Worm (Caenorhabditis elegans) whole organism, L4 larva: ENCODE measurements around the gene F08F1.3.
A peak's percentile ranks its signal among the peaks of the same experiment; 100 is the strongest.

Experiments used
- F37D6.2 ChIP-seq: sonication (generic microtip); optimal IDR thresholded peaks from 2 replicates; lab custom pipeline; 2016; ENCODE audit warnings: mild to moderate bottlenecking, missing genetic modification characterization, missing compliant biosample characterization
- F44E2.7 ChIP-seq: fragments of 200-800 bp; sonication (Bioruptor generic); IDR thresholded peaks from 2 replicates; pipeline ENCODE4 v2.1.2; 2022; ENCODE audit warnings: missing genetic modification characterization, missing compliant biosample characterization
- T20F7.1 ChIP-seq: fragments of 200-800 bp; sonication (Bioruptor generic); optimal IDR thresholded peaks from 2 replicates; lab custom pipeline; 2018; ENCODE audit warnings: mild to moderate bottlenecking, missing genetic modification characterization, missing compliant biosample characterization
- T26A8.4 ChIP-seq: fragments of 200-800 bp; sonication (Bioruptor generic); IDR thresholded peaks from 2 replicates; pipeline ENCODE4 v1.3.6; 2022; ENCODE audit warnings: missing genetic modification characterization, missing compliant biosample characterization
- Y105C5A.15 ChIP-seq: fragments of 200-800 bp; sonication (Bioruptor generic); IDR thresholded peaks from 2 replicates; pipeline ENCODE4 v1.3.6; 2022; ENCODE audit warnings: missing genetic modification characterization, missing compliant biosample characterization
- Y48G9A.11 ChIP-seq: fragments of 200-800 bp; sonication (Bioruptor generic); IDR thresholded peaks from 2 replicates; pipeline ENCODE4 v1.3.6; 2022; ENCODE audit warnings: missing genetic modification reagents, missing genetic modification characterization, missing compliant biosample characterization
- Y5F2A.4 ChIP-seq: fragments of 200-800 bp; sonication (Bioruptor generic); optimal IDR thresholded peaks from 2 replicates; lab custom pipeline; 2018; ENCODE audit warnings: mild to moderate bottlenecking, missing genetic modification characterization, missing compliant biosample characterization
- ZK337.2 ChIP-seq: fragments of 200-800 bp; sonication (Bioruptor generic); IDR thresholded peaks from 2 replicates; pipeline ENCODE4 v1.3.6; 2022; ENCODE audit warnings: missing genetic modification reagents, missing genetic modification characterization, missing compliant biosample characterization
- ZK546.5 ChIP-seq, 2 experiments: sonication (generic microtip); optimal IDR thresholded peaks; 2 replicates each; lab custom pipeline; 2017; ENCODE audit warnings: missing biosample characterization in 2 of 2, missing genetic modification characterization in 2 of 2
- aly-2 ChIP-seq: sonication (generic microtip); optimal IDR thresholded peaks from 2 replicates; lab custom pipeline; 2018; ENCODE audit warnings: missing biosample characterization, missing genetic modification characterization
- attf-4 ChIP-seq: sonication (generic microtip); optimal IDR thresholded peaks from 3 replicates; lab custom pipeline; 2017; ENCODE audit warnings: missing biosample characterization, missing genetic modification characterization
- daf-12 ChIP-seq: fragments of 150-350 bp; optimal IDR thresholded peaks from 2 replicates; lab custom pipeline; 2014; ENCODE audit warnings: missing biosample characterization, missing genetic modification reagents, missing genetic modification characterization
- daf-8 ChIP-seq: fragments of 200-800 bp; sonication (Bioruptor generic); IDR thresholded peaks from 2 replicates; pipeline ENCODE4 v1.3.6; 2022; ENCODE audit warnings: missing genetic modification characterization, missing compliant biosample characterization
- dmd-6 ChIP-seq: fragments of 200-800 bp; sonication (Bioruptor generic); IDR thresholded peaks from 2 replicates; pipeline ENCODE4 v1.3.6; 2022; ENCODE audit warnings: missing genetic modification reagents, missing genetic modification characterization, missing compliant biosample characterization
- dmd-8 ChIP-seq: fragments of 200-800 bp; sonication (Bioruptor generic); IDR thresholded peaks from 2 replicates; pipeline ENCODE4 v1.3.6; 2022; ENCODE audit warnings: missing genetic modification characterization, missing compliant biosample characterization
- dmd-9 ChIP-seq: fragments of 200-800 bp; sonication (Bioruptor generic); IDR thresholded peaks from 2 replicates; pipeline ENCODE4 v1.3.6; 2022; ENCODE audit warnings: missing genetic modification reagents, missing genetic modification characterization, missing compliant biosample characterization
- duxl-1 ChIP-seq: sonication (generic microtip); optimal IDR thresholded peaks from 2 replicates; lab custom pipeline; 2016; ENCODE audit warnings: mild to moderate bottlenecking, missing genetic modification characterization, moderate library complexity, missing compliant biosample characterization; ENCODE audit not compliant: poor library complexity
- dve-1 ChIP-seq: sonication (generic microtip); optimal IDR thresholded peaks from 2 replicates; lab custom pipeline; 2017; ENCODE audit warnings: antibody characterized with exemption, mild to moderate bottlenecking, missing genetic modification characterization, missing compliant biosample characterization; ENCODE audit not compliant: insufficient read depth
- egl-27 ChIP-seq: sonication (generic microtip); optimal IDR thresholded peaks from 3 replicates; lab custom pipeline; 2017; ENCODE audit warnings: missing biosample characterization, missing genetic modification reagents, missing genetic modification characterization
- egl-43 ChIP-seq: fragments of 200-800 bp; sonication (Bioruptor generic); IDR thresholded peaks from 2 replicates; pipeline ENCODE4 v1.3.6; 2022; ENCODE audit warnings: missing genetic modification reagents, missing genetic modification characterization, missing compliant biosample characterization
- gei-8 ChIP-seq: fragments of 200-800 bp; sonication (Bioruptor generic); optimal IDR thresholded peaks from 2 replicates; lab custom pipeline; 2018; ENCODE audit warnings: mild to moderate bottlenecking, missing genetic modification characterization, missing compliant biosample characterization
- hlh-11 ChIP-seq: fragments of 200-800 bp; sonication (Bioruptor generic); optimal IDR thresholded peaks from 2 replicates; lab custom pipeline; 2018; ENCODE audit warnings: mild to moderate bottlenecking, missing genetic modification characterization, missing compliant biosample characterization
- hmg-1.1 ChIP-seq: fragments of 200-800 bp; sonication (Bioruptor generic); IDR thresholded peaks from 2 replicates; pipeline ENCODE4 v1.3.6; 2022; ENCODE audit warnings: missing genetic modification reagents, missing genetic modification characterization, missing compliant biosample characterization
- jun-1 ChIP-seq: fragments of 150-350 bp; optimal IDR thresholded peaks from 2 replicates; lab custom pipeline; 2014; ENCODE audit warnings: missing biosample characterization, missing genetic modification reagents, missing genetic modification characterization
- lim-7 ChIP-seq: fragments of 200-800 bp; sonication (Bioruptor generic); IDR thresholded peaks from 2 replicates; pipeline ENCODE4 v1.3.6; 2022; ENCODE audit warnings: missing genetic modification characterization, missing compliant biosample characterization
- lin-13 ChIP-seq: fragments of 150-350 bp; optimal IDR thresholded peaks from 2 replicates; lab custom pipeline; 2014; ENCODE audit warnings: missing biosample characterization, missing genetic modification reagents, missing genetic modification characterization
- lin-38 ChIP-seq: fragments of 200-800 bp; sonication (Bioruptor generic); IDR thresholded peaks from 2 replicates; pipeline ENCODE4 v1.3.6; 2022; ENCODE audit warnings: missing genetic modification reagents, missing genetic modification characterization, missing compliant biosample characterization
- lin-39 ChIP-seq: fragments of 150-350 bp; optimal IDR thresholded peaks from 2 replicates; lab custom pipeline; 2014; ENCODE audit warnings: missing biosample characterization, missing genetic modification reagents, missing genetic modification characterization
- lsy-2 ChIP-seq, 2 experiments: fragments of 150-350 bp in 1 of 2; sonication (generic microtip) in 1 of 2; optimal IDR thresholded peaks; 2 replicates each; lab custom pipeline; 2014 to 2017; ENCODE audit warnings: missing biosample characterization in 2 of 2, missing genetic modification characterization in 2 of 2
- madf-5 ChIP-seq, 2 experiments: fragments of 200-800 bp; sonication (Bioruptor generic); IDR thresholded peaks; 2 replicates each; pipeline ENCODE4 v1.3.6; 2022; ENCODE audit warnings: missing compliant biosample characterization in 2 of 2, missing genetic modification characterization in 2 of 2
- mep-1 ChIP-seq: fragments of 150-350 bp; sonication (generic microtip); optimal IDR thresholded peaks from 3 replicates; lab custom pipeline; 2014; ENCODE audit warnings: missing biosample characterization, missing genetic modification characterization
- mxl-2 ChIP-seq: fragments of 200-800 bp; sonication (Bioruptor generic); conservative IDR thresholded peaks from 2 replicates; pipeline ENCODE4 v1.3.6; 2022; ENCODE audit warnings: missing genetic modification reagents, missing genetic modification characterization, missing compliant biosample characterization
- nhr-10 ChIP-seq: fragments of 150-350 bp; optimal IDR thresholded peaks from 2 replicates; lab custom pipeline; 2014; ENCODE audit warnings: missing biosample characterization, missing genetic modification characterization
- nhr-102 ChIP-seq: sonication (generic microtip); optimal IDR thresholded peaks from 2 replicates; lab custom pipeline; 2016; ENCODE audit warnings: mild to moderate bottlenecking, missing genetic modification characterization, moderate library complexity, missing compliant biosample characterization
- nhr-11 ChIP-seq: fragments of 150-350 bp; optimal IDR thresholded peaks from 2 replicates; lab custom pipeline; 2014; ENCODE audit warnings: missing biosample characterization, missing genetic modification characterization
- nhr-41 ChIP-seq: fragments of 200-800 bp; sonication (Bioruptor generic); IDR thresholded peaks from 2 replicates; pipeline ENCODE4 v1.3.6; 2022; ENCODE audit warnings: missing genetic modification reagents, missing genetic modification characterization, missing compliant biosample characterization
- nhr-48 ChIP-seq: sonication (generic microtip); optimal IDR thresholded peaks from 2 replicates; lab custom pipeline; 2016; ENCODE audit warnings: mild to moderate bottlenecking, missing genetic modification characterization, missing compliant biosample characterization
- nhr-6 ChIP-seq: fragments of 150-350 bp; optimal IDR thresholded peaks from 2 replicates; lab custom pipeline; 2014; ENCODE audit warnings: missing biosample characterization, missing genetic modification characterization
- nhr-76 ChIP-seq: fragments of 150-350 bp; optimal IDR thresholded peaks from 2 replicates; lab custom pipeline; 2014; ENCODE audit warnings: missing biosample characterization, missing genetic modification characterization
- nhr-77 ChIP-seq: fragments of 150-350 bp; optimal IDR thresholded peaks from 2 replicates; lab custom pipeline; 2014; ENCODE audit warnings: missing biosample characterization, missing genetic modification characterization
- sdz-12 ChIP-seq: fragments of 200-800 bp; sonication (Bioruptor generic); optimal IDR thresholded peaks from 2 replicates; lab custom pipeline; 2018; ENCODE audit warnings: mild to moderate bottlenecking, missing genetic modification characterization, missing compliant biosample characterization
- set-16 ChIP-seq: fragments of 200-800 bp; sonication (Bioruptor generic); IDR thresholded peaks from 2 replicates; pipeline ENCODE4 v1.3.6; 2022; ENCODE audit warnings: missing genetic modification reagents, missing genetic modification characterization, missing compliant biosample characterization
- snpc-1.2 ChIP-seq: fragments of 200-800 bp; sonication (Bioruptor generic); IDR thresholded peaks from 2 replicates; pipeline ENCODE4 v1.3.6; 2022; ENCODE audit warnings: missing genetic modification reagents, missing genetic modification characterization, missing compliant biosample characterization
- snpc-4 ChIP-seq: fragments of 150-350 bp; optimal IDR thresholded peaks from 2 replicates; lab custom pipeline; 2014; ENCODE audit warnings: missing biosample characterization, missing genetic modification characterization
- spr-3 ChIP-seq: fragments of 200-800 bp; sonication (Bioruptor generic); optimal IDR thresholded peaks from 2 replicates; lab custom pipeline; 2018; ENCODE audit warnings: mild to moderate bottlenecking, missing genetic modification characterization, missing compliant biosample characterization
- tra-1 ChIP-seq: fragments of 200-800 bp; sonication (Bioruptor generic); IDR thresholded peaks from 2 replicates; pipeline ENCODE4 v1.3.6; 2022; ENCODE audit warnings: missing genetic modification reagents, missing genetic modification characterization, missing compliant biosample characterization
- unc-62 ChIP-seq, 3 experiments: fragments of 150-350 bp in 1 of 3; sonication (generic microtip); optimal IDR thresholded peaks in 2 of 3; peaks in 1 of 3; 1 replicate in 1 of 3; 2 replicates in 2 of 3; lab custom pipeline; 2014 to 2017; ENCODE audit warnings: missing biosample characterization in 3 of 3, missing genetic modification characterization in 3 of 3, missing genetic modification reagents in 3 of 3, missing genotype in 1 of 3
- zfp-3 ChIP-seq: fragments of 200-800 bp; sonication (Bioruptor generic); conservative IDR thresholded peaks from 2 replicates; pipeline ENCODE4 v1.3.6; 2022; ENCODE audit warnings: missing genetic modification reagents, missing genetic modification characterization, missing compliant biosample characterization
- zip-2 ChIP-seq: fragments of 150-350 bp; optimal IDR thresholded peaks from 2 replicates; lab custom pipeline; 2014; ENCODE audit warnings: missing biosample characterization, missing genetic modification characterization
- ztf-11 ChIP-seq: fragments of 150-350 bp; optimal IDR thresholded peaks from 2 replicates; lab custom pipeline; 2014; ENCODE audit warnings: missing biosample characterization, missing genetic modification characterization

Gene F08F1.3

DNA sequence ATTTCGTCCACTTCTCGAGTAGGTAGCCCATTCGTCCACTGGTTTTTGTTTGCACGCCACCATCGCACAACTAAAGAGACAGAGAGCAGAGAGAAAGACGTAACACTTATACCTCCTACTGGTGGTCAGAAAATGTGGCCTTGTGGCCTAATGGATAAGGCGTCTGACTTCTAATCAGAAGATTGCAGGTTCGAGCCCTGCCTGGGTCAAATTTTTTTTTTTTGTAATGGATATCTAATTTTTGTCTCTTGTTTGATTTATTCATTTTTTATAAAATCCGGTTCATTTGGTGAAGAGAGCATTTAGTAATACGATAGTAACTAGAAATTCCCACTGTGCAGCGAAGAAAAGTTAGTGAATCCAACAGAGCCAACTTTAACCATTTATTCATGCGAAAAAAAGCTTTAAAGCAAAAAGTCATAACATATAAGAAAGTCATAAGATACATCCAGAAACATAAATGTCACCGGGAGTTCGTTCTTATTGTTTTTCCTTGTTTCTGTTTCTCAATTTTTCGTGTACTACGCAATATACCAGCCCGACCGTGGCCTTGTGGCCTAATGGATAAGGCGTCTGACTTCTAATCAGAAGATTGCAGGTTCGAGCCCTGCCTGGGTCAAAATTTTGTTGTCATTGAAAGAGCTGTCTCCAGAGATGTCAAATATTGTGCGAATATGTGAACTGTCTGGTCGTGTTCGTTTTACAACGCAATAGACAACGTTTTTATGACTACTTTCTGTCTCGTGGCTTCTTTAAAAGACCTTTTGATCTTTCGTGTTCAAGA is 42.4 kb upstream of the F08F1.3 start:
- peak; percentile 61 for TF ChIP-seq mep-1
- 0 out of 2 replicates have a peak, but pooled peaks have one; percentile 42 for TF ChIP-seq ZK337.2 (GFP tag; lab: Robert Waterston, UW)
- no peak for TF ChIP-seq daf-12 (tag; lab: Kevin White, UChicago)
- TF ChIP-seq dmd-9 (GFP tag; lab: Robert Waterston, UW): no peak
- TF ChIP-seq zip-2: no peak
- no peak for TF ChIP-seq F44E2.7
- no peak for TF ChIP-seq snpc-4 (tag; lab: Kevin White, UChicago)
- TF ChIP-seq gei-8 (GFP tag; lab: Kevin White, UChicago): no peak
- no peak for TF ChIP-seq daf-8 (GFP tag; lab: Robert Waterston, UW)
- TF ChIP-seq attf-4: no peak
- TF ChIP-seq T20F7.1 (GFP tag; lab: Kevin White, UChicago): no peak
- TF ChIP-seq madf-5 (GFP tag; IDR thresholded peaks at IDR 0.05; lab: Robert Waterston, UW): peak in 1 of 2 experiments; percentile 81; a peak in 1 of 4 replicates
- TF ChIP-seq Y105C5A.15: 0 out of 2 replicates have a peak, but pooled peaks have one; percentile 52
- TF ChIP-seq Y48G9A.11 (GFP tag; lab: Robert Waterston, UW): peak; percentile 60
- no peak for TF ChIP-seq aly-2
- peak; percentile 2 for TF ChIP-seq dve-1
- peak; percentile 83 for TF ChIP-seq hmg-1.1
- TF ChIP-seq nhr-41 (GFP tag; lab: Robert Waterston, UW): no peak
- peak; percentile 19; the same call in 1 of the 2 replicates for TF ChIP-seq tra-1 (GFP tag; lab: Robert Waterston, UW)
- peak; percentile 52 for TF ChIP-seq snpc-1.2 (GFP tag; lab: Robert Waterston, UW)
- no peak for TF ChIP-seq jun-1 (tag; lab: Kevin White, UChicago)
- no peak for TF ChIP-seq nhr-6 (tag; lab: Kevin White, UChicago)
- no peak for TF ChIP-seq lin-39
- TF ChIP-seq set-16: no peak
- peak; percentile 50 for TF ChIP-seq duxl-1
- no peak for TF ChIP-seq nhr-11 (tag; lab: Kevin White, UChicago)
- no peak for TF ChIP-seq unc-62 (GFP tag; optimal IDR thresholded peaks at IDR 0.05 in 1 of 2; lab: Kevin White, UChicago)
- TF ChIP-seq unc-62 (tag; optimal IDR thresholded peaks at IDR 0.05; lab: Kevin White, UChicago): no peak
- TF ChIP-seq hlh-11: peak; percentile 16
- TF ChIP-seq nhr-48 (tag; lab: Kevin White, UChicago): no peak
- TF ChIP-seq dmd-8 (GFP tag; lab: Robert Waterston, UW): peak; percentile 85
- 0 out of 2 replicates have a peak, but pooled peaks have one; percentile 38 for TF ChIP-seq zfp-3 (GFP tag; lab: Robert Waterston, UW)
- TF ChIP-seq ZK546.5 (tag; optimal IDR thresholded peaks at IDR 0.05; lab: Kevin White, UChicago): no peak
- peak; percentile 51; the same call in 1 of the 2 replicates for TF ChIP-seq T26A8.4 (GFP tag; lab: Robert Waterston, UW)
- peak; percentile 72 for TF ChIP-seq egl-43 (GFP tag; lab: Robert Waterston, UW)
- peak in 1 of 2 experiments; percentile 34 for TF ChIP-seq lsy-2 (tag; optimal IDR thresholded peaks at IDR 0.05; lab: Kevin White, UChicago)
- peak; percentile 80 for TF ChIP-seq lim-7 (GFP tag; lab: Robert Waterston, UW)
- no peak; the same call in 1 of the 2 replicates for TF ChIP-seq mxl-2
- TF ChIP-seq lin-13 (GFP tag; lab: Kevin White, UChicago): no peak
- no peak for TF ChIP-seq spr-3 (GFP tag; lab: Kevin White, UChicago)
- no peak for TF ChIP-seq sdz-12 (GFP tag; lab: Kevin White, UChicago)
- TF ChIP-seq nhr-102: peak; percentile 36
- peak; percentile 53 for TF ChIP-seq dmd-6 (GFP tag; lab: Robert Waterston, UW)
- no peak for TF ChIP-seq ztf-11 (tag; lab: Kevin White, UChicago)
- TF ChIP-seq lin-38 (GFP tag; lab: Robert Waterston, UW): peak; percentile 59
- no peak for TF ChIP-seq egl-27 (tag; lab: Kevin White, UChicago)
- TF ChIP-seq nhr-10 (tag; lab: Kevin White, UChicago): no peak
- no peak for TF ChIP-seq Y5F2A.4 (GFP tag; lab: Kevin White, UChicago)
- peak; percentile 39 for TF ChIP-seq nhr-77 (tag; lab: Kevin White, UChicago)
- TF ChIP-seq nhr-76 (tag; lab: Kevin White, UChicago): no peak
- no peak for TF ChIP-seq F37D6.2 (tag; lab: Kevin White, UChicago)
